Worm (Caenorhabditis elegans): ENCODE data around the gene T26H5.10.

Gene T26H5.10

ce11 chrV:15465032-15465727 lies 21.6 kb upstream of the T26H5.10 start, which contains the start of gene pqn-71 (continued):
- no peak for TF ChIP-seq sptf-1 (tag; optimal IDR thresholded peaks at IDR 0.05)
- TF ChIP-seq nhr-237 (tag; optimal IDR thresholded peaks at IDR 0.05): no peak
- no peak for TF ChIP-seq ceh-8 (GFP tag; optimal IDR thresholded peaks at IDR 0.05)
- TF ChIP-seq hlh-4 (tag; optimal IDR thresholded peaks at IDR 0.05): no peak
- TF ChIP-seq mab-9 (GFP tag; IDR thresholded peaks at IDR 0.05): 0 out of 2 replicates have a peak, but pooled peaks have one; percentile 8
- peak; percentile 74 for TF ChIP-seq irx-1 (tag; optimal IDR thresholded peaks at IDR 0.05)
- peak; percentile 32 for TF ChIP-seq blmp-1 (tag; optimal IDR thresholded peaks at IDR 0.05)
- TF ChIP-seq pag-3 (tag; optimal IDR thresholded peaks at IDR 0.05; ENCODE audit: borderline replicate concordance, insufficient read depth): no peak
- TF ChIP-seq nhr-71 (tag; optimal IDR thresholded peaks at IDR 0.05): peak; percentile 89
- 0 out of 2 replicates have a peak, but pooled peaks have one; percentile 43 for TF ChIP-seq ceh-88 (GFP tag; IDR thresholded peaks at IDR 0.05)
- TF ChIP-seq hlh-17 (GFP tag; optimal IDR thresholded peaks at IDR 0.05; ENCODE audit: borderline replicate concordance): no peak
- TF ChIP-seq fkh-8 (tag; optimal IDR thresholded peaks at IDR 0.05): peak; percentile 74
- peak; percentile 83 for TF ChIP-seq elt-2 (tag; optimal IDR thresholded peaks at IDR 0.05)
- TF ChIP-seq tlp-1 (tag; optimal IDR thresholded peaks at IDR 0.05): no peak

ce11 chrV:15464402-15464801 lies 20.8 kb upstream of the T26H5.10 start, which contains the start of gene rocf-1:
Gene rocf-1 (minus strand): TSS chrV:15464502.
- no peak for TF ChIP-seq nhr-85 (tag)
- no peak for TF ChIP-seq lin-15B (tag; optimal IDR thresholded peaks at IDR 0.05)
- no peak for TF ChIP-seq ets-5 (GFP tag; IDR thresholded peaks at IDR 0.05)
- no peak for TF ChIP-seq pqm-1 (tag; optimal IDR thresholded peaks at IDR 0.05)
- no peak for TF ChIP-seq hlh-4 (tag; optimal IDR thresholded peaks at IDR 0.05)
- TF ChIP-seq lin-13 (GFP tag; optimal IDR thresholded peaks at IDR 0.05): no peak
- no peak for TF ChIP-seq nhr-12 (tag; optimal IDR thresholded peaks at IDR 0.05)
- no peak for TF ChIP-seq mef-2 (tag; optimal IDR thresholded peaks at IDR 0.05)
- no peak for TF ChIP-seq unc-30 (tag; optimal IDR thresholded peaks at IDR 0.05)
- no peak for TF ChIP-seq unc-62 (GFP tag; optimal IDR thresholded peaks at IDR 0.05)
- no peak for TF ChIP-seq pag-3 (tag; optimal IDR thresholded peaks at IDR 0.05; ENCODE audit: borderline replicate concordance, insufficient read depth)
- no peak for TF ChIP-seq ceh-82 (tag; optimal IDR thresholded peaks at IDR 0.05)
- no peak for TF ChIP-seq nhr-19 (GFP tag; conservative IDR thresholded peaks at IDR 0.05)
- no peak for TF ChIP-seq nhr-77 (tag; optimal IDR thresholded peaks at IDR 0.05)
- no peak for TF ChIP-seq ceh-88 (GFP tag; IDR thresholded peaks at IDR 0.05)
- TF ChIP-seq nhr-20 (tag; optimal IDR thresholded peaks at IDR 0.05): no peak
- TF ChIP-seq C04F5.9 (tag; optimal IDR thresholded peaks at IDR 0.05): no peak
- TF ChIP-seq aly-2 (tag; optimal IDR thresholded peaks at IDR 0.05): no peak

DNA sequence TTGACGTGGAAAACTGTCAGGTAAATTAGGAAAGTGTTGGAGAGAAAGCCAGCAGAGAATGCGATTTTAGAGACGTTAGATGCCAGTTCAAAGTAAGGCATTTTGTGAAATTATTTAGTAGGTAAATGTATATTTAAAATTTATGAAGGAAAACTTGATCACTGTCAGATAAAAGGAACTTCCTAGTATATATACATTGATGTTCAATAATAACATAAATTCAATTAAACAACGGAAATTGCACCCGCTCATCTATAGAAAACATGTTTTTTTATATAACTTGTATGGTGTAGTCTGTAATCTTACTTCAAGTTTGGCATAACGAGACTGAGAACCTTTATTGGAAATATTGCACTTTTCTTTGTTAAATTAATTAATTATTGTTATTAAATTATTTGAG lies 15.5 kb upstream of the T26H5.10 start, which contains the start of gene str-71:
TSS of gene str-71 (minus strand) at position 101 of the 400 bp plus-strand sequence.
- TF ChIP-seq nhr-84 (tag; optimal IDR thresholded peaks at IDR 0.05): no peak
- TF ChIP-seq fos-1 (tag; optimal IDR thresholded peaks at IDR 0.05): no peak
- no peak for TF ChIP-seq nhr-28 (tag; optimal IDR thresholded peaks at IDR 0.05)
- TF ChIP-seq fkh-4 (tag; optimal IDR thresholded peaks at IDR 0.05; ENCODE audit: borderline replicate concordance): no peak
- no peak for TF ChIP-seq alr-1 (tag; optimal IDR thresholded peaks at IDR 0.05; ENCODE audit: borderline replicate concordance)
- no peak for TF ChIP-seq unc-98 (GFP tag; IDR thresholded peaks at IDR 0.05)
- TF ChIP-seq elt-2 (tag; optimal IDR thresholded peaks at IDR 0.05): no peak
- TF ChIP-seq nhr-71 (tag; optimal IDR thresholded peaks at IDR 0.05): no peak
- TF ChIP-seq hlh-4 (tag; optimal IDR thresholded peaks at IDR 0.05): no peak
- no peak for TF ChIP-seq ztf-4 (tag; optimal IDR thresholded peaks at IDR 0.05)
- TF ChIP-seq nhr-19 (GFP tag; conservative IDR thresholded peaks at IDR 0.05): no peak
- no peak for TF ChIP-seq C04F5.9 (tag; optimal IDR thresholded peaks at IDR 0.05)
- no peak for TF ChIP-seq lin-13 (GFP tag; optimal IDR thresholded peaks at IDR 0.05)
- TF ChIP-seq pag-3 (tag; optimal IDR thresholded peaks at IDR 0.05; ENCODE audit: borderline replicate concordance, insufficient read depth): no peak
- TF ChIP-seq Y116A8C.19 (tag; optimal IDR thresholded peaks at IDR 0.05; ENCODE audit: borderline replicate concordance): no peak
- no peak for TF ChIP-seq pax-3 (tag; optimal IDR thresholded peaks at IDR 0.05)

Measured in whole organism, L1 larva.